Worm (Caenorhabditis elegans) whole organism, L4 larva: Measurements from ENCODE around the gene orai-1.

ENCODE experiments used
- D1046.2 ChIP-seq: fragments of 200-800 bp; sonication (Bioruptor generic); IDR thresholded peaks from 2 replicates; pipeline ENCODE4 v1.3.6; 2022; ENCODE audit warnings: missing genetic modification characterization, missing compliant biosample characterization
- F44E2.7 ChIP-seq: fragments of 200-800 bp; sonication (Bioruptor generic); IDR thresholded peaks from 2 replicates; pipeline ENCODE4 v2.1.2; 2022; ENCODE audit warnings: missing genetic modification characterization, missing compliant biosample characterization
- Y105C5A.15 ChIP-seq: fragments of 200-800 bp; sonication (Bioruptor generic); IDR thresholded peaks from 2 replicates; pipeline ENCODE4 v1.3.6; 2022; ENCODE audit warnings: missing genetic modification characterization, missing compliant biosample characterization
- Y48G9A.11 ChIP-seq: fragments of 200-800 bp; sonication (Bioruptor generic); IDR thresholded peaks from 2 replicates; pipeline ENCODE4 v1.3.6; 2022; ENCODE audit warnings: missing genetic modification reagents, missing genetic modification characterization, missing compliant biosample characterization
- aha-1 ChIP-seq: fragments of 150-350 bp; peaks from one replicate; lab custom pipeline; 2014; ENCODE audit warnings: missing biosample characterization, missing genetic modification characterization
- ama-1 ChIP-seq: fragments of 150-350 bp; optimal IDR thresholded peaks from 2 replicates; lab custom pipeline; 2014; ENCODE audit warnings: inconsistent platforms, mixed read lengths
- arid-1 ChIP-seq: fragments of 200-800 bp; sonication (Bioruptor generic); conservative IDR thresholded peaks from 2 replicates; pipeline ENCODE4 v1.3.6; 2022; ENCODE audit warnings: missing genetic modification reagents, missing genetic modification characterization, missing compliant biosample characterization
- ceh-20 ChIP-seq: fragments of 200-800 bp; sonication (Bioruptor generic); IDR thresholded peaks from 2 replicates; pipeline ENCODE4 v1.3.6; 2022; ENCODE audit warnings: missing genetic modification reagents, missing genetic modification characterization, missing compliant biosample characterization
- ceh-44 ChIP-seq: fragments of 200-800 bp; sonication (Bioruptor generic); IDR thresholded peaks from 2 replicates; pipeline ENCODE4 v1.3.6; 2022; ENCODE audit warnings: missing genetic modification reagents, missing genetic modification characterization, missing compliant biosample characterization
- ceh-82 ChIP-seq: sonication (generic microtip); optimal IDR thresholded peaks from 2 replicates; lab custom pipeline; 2017; ENCODE audit warnings: missing biosample characterization, missing genetic modification characterization
- daf-16 ChIP-seq, 3 experiments: sonication (generic microtip); optimal IDR thresholded peaks; 2 replicates each; lab custom pipeline; 2016 to 2017; ENCODE audit warnings: missing genetic modification characterization in 3 of 3, missing genetic modification reagents in 3 of 3, mild to moderate bottlenecking in 2 of 3, missing compliant biosample characterization in 2 of 3, missing biosample characterization in 1 of 3, moderate library complexity in 1 of 3
- duxl-1 ChIP-seq: sonication (generic microtip); optimal IDR thresholded peaks from 2 replicates; lab custom pipeline; 2016; ENCODE audit warnings: mild to moderate bottlenecking, missing genetic modification characterization, moderate library complexity, missing compliant biosample characterization; ENCODE audit not compliant: poor library complexity
- egl-27 ChIP-seq: sonication (generic microtip); optimal IDR thresholded peaks from 3 replicates; lab custom pipeline; 2017; ENCODE audit warnings: missing biosample characterization, missing genetic modification reagents, missing genetic modification characterization
- egl-43 ChIP-seq: fragments of 200-800 bp; sonication (Bioruptor generic); IDR thresholded peaks from 2 replicates; pipeline ENCODE4 v1.3.6; 2022; ENCODE audit warnings: missing genetic modification reagents, missing genetic modification characterization, missing compliant biosample characterization
- fkh-10 ChIP-seq: fragments of 150-350 bp; optimal IDR thresholded peaks from 2 replicates; lab custom pipeline; 2014; ENCODE audit warnings: missing biosample characterization, missing genetic modification reagents, missing genetic modification characterization
- hif-1 ChIP-seq, 2 experiments: sonication (generic microtip); optimal IDR thresholded peaks; 2 replicates each; lab custom pipeline; 2016 to 2017; ENCODE audit warnings: missing compliant biosample characterization in 2 of 2, missing genetic modification characterization in 2 of 2, missing genetic modification reagents in 2 of 2, missing genotype in 2 of 2, mild to moderate bottlenecking in 1 of 2
- hmg-1.1 ChIP-seq: fragments of 200-800 bp; sonication (Bioruptor generic); IDR thresholded peaks from 2 replicates; pipeline ENCODE4 v1.3.6; 2022; ENCODE audit warnings: missing genetic modification reagents, missing genetic modification characterization, missing compliant biosample characterization
- jun-1 ChIP-seq: fragments of 150-350 bp; optimal IDR thresholded peaks from 2 replicates; lab custom pipeline; 2014; ENCODE audit warnings: missing biosample characterization, missing genetic modification reagents, missing genetic modification characterization
- lim-7 ChIP-seq: fragments of 200-800 bp; sonication (Bioruptor generic); IDR thresholded peaks from 2 replicates; pipeline ENCODE4 v1.3.6; 2022; ENCODE audit warnings: missing genetic modification characterization, missing compliant biosample characterization
- lin-1 ChIP-seq: fragments of 200-800 bp; sonication (Bioruptor generic); IDR thresholded peaks from 2 replicates; pipeline ENCODE4 v1.3.6; 2022; ENCODE audit warnings: missing genetic modification reagents, missing genetic modification characterization, missing compliant biosample characterization
- lin-13 ChIP-seq: fragments of 150-350 bp; optimal IDR thresholded peaks from 2 replicates; lab custom pipeline; 2014; ENCODE audit warnings: missing biosample characterization, missing genetic modification reagents, missing genetic modification characterization
- lin-15B ChIP-seq: fragments of 150-350 bp; sonication (generic microtip); optimal IDR thresholded peaks from 3 replicates; lab custom pipeline; 2014; ENCODE audit warnings: missing biosample characterization, missing genetic modification characterization
- lin-29 ChIP-seq: fragments of 200-800 bp; sonication (Bioruptor generic); IDR thresholded peaks from 2 replicates; pipeline ENCODE4 v1.3.6; 2022; ENCODE audit warnings: missing genetic modification reagents, missing genetic modification characterization, missing compliant biosample characterization
- lin-38 ChIP-seq: fragments of 200-800 bp; sonication (Bioruptor generic); IDR thresholded peaks from 2 replicates; pipeline ENCODE4 v1.3.6; 2022; ENCODE audit warnings: missing genetic modification reagents, missing genetic modification characterization, missing compliant biosample characterization
- lir-3 ChIP-seq: sonication (generic microtip); optimal IDR thresholded peaks from 2 replicates; lab custom pipeline; 2016; ENCODE audit warnings: mild to moderate bottlenecking, missing genetic modification characterization, missing compliant biosample characterization
- madf-5 ChIP-seq, 2 experiments: fragments of 200-800 bp; sonication (Bioruptor generic); IDR thresholded peaks; 2 replicates each; pipeline ENCODE4 v1.3.6; 2022; ENCODE audit warnings: missing compliant biosample characterization in 2 of 2, missing genetic modification characterization in 2 of 2
- madf-9 ChIP-seq: fragments of 200-800 bp; sonication (Bioruptor generic); conservative IDR thresholded peaks from 2 replicates; pipeline ENCODE4 v1.3.6; 2022; ENCODE audit warnings: missing genetic modification reagents, missing genetic modification characterization, missing compliant biosample characterization
- mes-2 ChIP-seq: sonication (generic microtip); optimal IDR thresholded peaks from 2 replicates; lab custom pipeline; 2016; ENCODE audit warnings: missing genotype, mild to moderate bottlenecking, missing genetic modification characterization, missing compliant biosample characterization; ENCODE audit not compliant: poor library complexity, severe bottlenecking
- mxl-2 ChIP-seq: fragments of 200-800 bp; sonication (Bioruptor generic); conservative IDR thresholded peaks from 2 replicates; pipeline ENCODE4 v1.3.6; 2022; ENCODE audit warnings: missing genetic modification reagents, missing genetic modification characterization, missing compliant biosample characterization
- mxl-3 ChIP-seq: fragments of 200-800 bp; sonication (Bioruptor generic); optimal IDR thresholded peaks from 2 replicates; lab custom pipeline; 2018; ENCODE audit warnings: mild to moderate bottlenecking, missing genetic modification characterization, missing compliant biosample characterization
- nhr-10 ChIP-seq: fragments of 150-350 bp; optimal IDR thresholded peaks from 2 replicates; lab custom pipeline; 2014; ENCODE audit warnings: missing biosample characterization, missing genetic modification characterization
- nhr-41 ChIP-seq: fragments of 200-800 bp; sonication (Bioruptor generic); IDR thresholded peaks from 2 replicates; pipeline ENCODE4 v1.3.6; 2022; ENCODE audit warnings: missing genetic modification reagents, missing genetic modification characterization, missing compliant biosample characterization
- nhr-42 ChIP-seq: fragments of 200-800 bp; sonication (Bioruptor generic); IDR thresholded peaks from 2 replicates; pipeline ENCODE4 v1.3.6; 2022; ENCODE audit warnings: missing genetic modification characterization, missing compliant biosample characterization
- nhr-48 ChIP-seq: sonication (generic microtip); optimal IDR thresholded peaks from 2 replicates; lab custom pipeline; 2016; ENCODE audit warnings: mild to moderate bottlenecking, missing genetic modification characterization, missing compliant biosample characterization
- pqm-1 ChIP-seq: sonication (generic microtip); optimal IDR thresholded peaks from 2 replicates; lab custom pipeline; 2017; ENCODE audit warnings: missing biosample characterization, missing genetic modification characterization
- saeg-2 ChIP-seq: fragments of 200-800 bp; sonication (Bioruptor generic); IDR thresholded peaks from 2 replicates; pipeline ENCODE4 v1.3.6; 2022; ENCODE audit warnings: missing genetic modification reagents, missing genetic modification characterization, missing compliant biosample characterization
- snpc-4 ChIP-seq: fragments of 150-350 bp; optimal IDR thresholded peaks from 2 replicates; lab custom pipeline; 2014; ENCODE audit warnings: missing biosample characterization, missing genetic modification characterization
- spr-1 ChIP-seq: sonication (generic microtip); optimal IDR thresholded peaks from 2 replicates; lab custom pipeline; 2016; ENCODE audit warnings: mild to moderate bottlenecking, missing genetic modification characterization, missing compliant biosample characterization
- tag-97 ChIP-seq: fragments of 200-800 bp; sonication (Bioruptor generic); IDR thresholded peaks from 2 replicates; pipeline ENCODE4 v1.3.6; 2022; ENCODE audit warnings: missing genetic modification characterization, missing compliant biosample characterization
- tra-1 ChIP-seq: fragments of 200-800 bp; sonication (Bioruptor generic); IDR thresholded peaks from 2 replicates; pipeline ENCODE4 v1.3.6; 2022; ENCODE audit warnings: missing genetic modification reagents, missing genetic modification characterization, missing compliant biosample characterization
- unc-130 ChIP-seq: sonication (generic microtip); optimal IDR thresholded peaks from 2 replicates; lab custom pipeline; 2016; ENCODE audit warnings: missing genetic modification reagents, missing genetic modification characterization, missing compliant biosample characterization
- unc-39 ChIP-seq: sonication (generic microtip); optimal IDR thresholded peaks from 2 replicates; lab custom pipeline; 2017; ENCODE audit warnings: missing biosample characterization, missing genetic modification characterization
- unc-62 ChIP-seq, 3 experiments: fragments of 150-350 bp in 1 of 3; sonication (generic microtip); optimal IDR thresholded peaks in 2 of 3; peaks in 1 of 3; 1 replicate in 1 of 3; 2 replicates in 2 of 3; lab custom pipeline; 2014 to 2017; ENCODE audit warnings: missing biosample characterization in 3 of 3, missing genetic modification characterization in 3 of 3, missing genetic modification reagents in 3 of 3, missing genotype in 1 of 3
- vab-7 ChIP-seq: fragments of 200-800 bp; sonication (Bioruptor generic); IDR thresholded peaks from 2 replicates; pipeline ENCODE4 v1.3.6; 2022; ENCODE audit warnings: missing genetic modification reagents, missing genetic modification characterization, missing compliant biosample characterization
- zfp-2 ChIP-seq: sonication (generic microtip); optimal IDR thresholded peaks from 2 replicates; lab custom pipeline; 2016; ENCODE audit warnings: mild to moderate bottlenecking, missing genetic modification characterization, missing compliant biosample characterization
- zip-11 ChIP-seq: fragments of 200-800 bp; sonication (Bioruptor generic); IDR thresholded peaks from 2 replicates; pipeline ENCODE4 v1.3.6; 2022; ENCODE audit warnings: missing genetic modification characterization, missing compliant biosample characterization
- ztf-7 ChIP-seq: fragments of 150-350 bp; optimal IDR thresholded peaks from 2 replicates; lab custom pipeline; 2014; ENCODE audit warnings: missing biosample characterization, missing genetic modification characterization

Gene orai-1

DNA sequence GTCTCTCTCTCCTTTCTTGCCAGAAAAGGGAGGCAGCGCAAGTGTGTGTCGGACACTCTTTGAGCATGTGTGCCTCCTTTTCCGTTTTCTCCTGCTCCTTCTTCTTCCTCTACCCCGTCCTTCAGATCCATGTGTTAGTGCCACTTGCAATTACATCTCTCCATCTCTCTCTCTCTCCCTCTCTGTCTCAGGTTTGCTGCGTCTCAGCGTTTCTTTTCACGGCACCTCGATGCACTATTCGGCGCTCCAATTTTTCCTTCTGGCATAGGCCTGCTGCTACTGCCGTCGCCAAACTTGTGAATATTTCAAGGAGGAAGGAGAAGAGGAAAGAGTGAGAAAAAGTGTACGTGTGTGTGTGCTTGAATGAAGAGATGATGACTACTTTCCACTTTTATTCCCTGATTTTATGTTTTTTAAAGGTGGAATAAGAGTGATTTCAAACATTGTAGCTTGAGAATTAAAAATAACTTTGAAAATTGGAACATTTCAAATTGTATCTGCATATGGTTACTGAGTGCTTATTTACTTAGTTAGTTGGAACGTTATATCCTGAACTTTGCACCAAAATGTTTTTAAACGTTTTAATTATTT is 21.8 kb downstream of the orai-1 start, which contains the start of gene W02B3.3 (continued):
- TF ChIP-seq egl-43: peak; percentile 57; the same call in 1 of the 2 replicates
- TF ChIP-seq lin-13 (GFP tag; lab: Kevin White, UChicago): no peak
- no peak for TF ChIP-seq arid-1 (GFP tag; lab: Robert Waterston, UW)
- peak; percentile 84 for TF ChIP-seq fkh-10 (GFP tag; lab: Kevin White, UChicago)
- no peak for TF ChIP-seq madf-9 (GFP tag; lab: Robert Waterston, UW)
- TF ChIP-seq Y105C5A.15 (GFP tag; lab: Robert Waterston, UW): no peak
- no peak for TF ChIP-seq snpc-4 (tag; lab: Kevin White, UChicago)
- TF ChIP-seq unc-62 (GFP tag; optimal IDR thresholded peaks at IDR 0.05 in 1 of 2; lab: Kevin White, UChicago): peak in 1 of 2 experiments; percentile 94
- TF ChIP-seq unc-62 (tag; optimal IDR thresholded peaks at IDR 0.05; lab: Kevin White, UChicago): no peak
- no peak for TF ChIP-seq ztf-7 (tag; lab: Kevin White, UChicago)
- no peak for TF ChIP-seq unc-39 (tag; lab: Kevin White, UChicago)
- peak in 1 of 2 experiments; percentile 44 for TF ChIP-seq hif-1 (tag; optimal IDR thresholded peaks at IDR 0.05; lab: Kevin White, UChicago)
- no peak for TF ChIP-seq nhr-41 (GFP tag; lab: Robert Waterston, UW)
- TF ChIP-seq nhr-10 (tag; lab: Kevin White, UChicago): no peak
- TF ChIP-seq nhr-48 (tag; lab: Kevin White, UChicago): no peak
- no peak for TF ChIP-seq zip-11
- peak; percentile 62 for TF ChIP-seq mes-2 (tag; lab: Kevin White, UChicago)
- TF ChIP-seq aha-1 (tag; lab: Kevin White, UChicago): peak; percentile 97
- TF ChIP-seq Y48G9A.11 (GFP tag; lab: Robert Waterston, UW): no peak
- no peak for TF ChIP-seq daf-16 (GFP tag; optimal IDR thresholded peaks at IDR 0.05; lab: Kevin White, UChicago)
- no peak for TF ChIP-seq daf-16 (tag; optimal IDR thresholded peaks at IDR 0.05; lab: Kevin White, UChicago)
- TF ChIP-seq hmg-1.1 (GFP tag; lab: Robert Waterston, UW): peak; percentile 78
- TF ChIP-seq lin-1 (GFP tag; lab: Robert Waterston, UW): no peak
- TF ChIP-seq, all 104 proteins: peak for 20

DNA sequence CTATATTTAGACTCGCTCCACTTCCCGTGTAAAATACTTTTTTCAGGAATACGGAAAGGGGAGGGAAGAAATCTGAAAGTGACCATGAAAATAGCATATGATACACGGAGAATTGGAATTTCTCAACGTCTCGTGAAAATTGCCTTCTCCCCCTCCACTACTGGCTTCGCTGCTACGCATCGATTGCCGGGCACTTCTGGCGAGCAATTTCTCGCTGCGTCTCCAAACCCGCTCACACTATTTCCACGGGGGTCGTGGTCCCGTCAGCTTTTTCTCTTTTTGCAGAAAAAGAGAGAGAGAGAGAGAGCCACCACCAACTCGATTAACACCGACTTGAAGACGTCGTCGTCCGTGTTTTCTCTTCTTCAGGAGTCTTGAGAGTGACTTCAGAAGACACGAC is 24.4 kb downstream of the orai-1 start:
- TF ChIP-seq ceh-20 (no peak), mxl-3 (GFP tag; lab: Kevin White, UChicago) (no peak), lin-38 (GFP tag; lab: Robert Waterston, UW) (peak; percentile 32), arid-1 (GFP tag; lab: Robert Waterston, UW) (no peak), hmg-1.1 (GFP tag; lab: Robert Waterston, UW) (peak; percentile 76), saeg-2 (no peak), tag-97 (no peak), nhr-41 (GFP tag; lab: Robert Waterston, UW) (no peak), madf-9 (GFP tag; lab: Robert Waterston, UW) (no peak; the same call in 1 of the 2 replicates), jun-1 (tag; lab: Kevin White, UChicago) (no peak), pqm-1 (no peak), madf-5 (GFP tag; IDR thresholded peaks at IDR 0.05; lab: Robert Waterston, UW) (no peak), duxl-1 (tag; lab: Kevin White, UChicago) (no peak), tra-1 (GFP tag; lab: Robert Waterston, UW) (no peak), zfp-2 (tag; lab: Kevin White, UChicago) (no peak), D1046.2 (GFP tag; lab: Robert Waterston, UW) (no peak), snpc-4 (tag; lab: Kevin White, UChicago) (no peak), lin-1 (GFP tag; lab: Robert Waterston, UW) (no peak), lir-3 (tag; lab: Kevin White, UChicago) (no peak), mxl-2 (GFP tag; lab: Robert Waterston, UW) (no peak), vab-7 (GFP tag; lab: Robert Waterston, UW) (no peak), nhr-48 (tag; lab: Kevin White, UChicago) (no peak), F44E2.7 (GFP tag; lab: Robert Waterston, UW) (no peak), ama-1 (lab: Kevin White, UChicago) (no peak), lin-15B (tag; lab: Kevin White, UChicago) (no peak), ceh-44 (GFP tag; lab: Robert Waterston, UW) (no peak), lim-7 (no peak), spr-1 (tag; lab: Kevin White, UChicago) (no peak), egl-27 (tag; lab: Kevin White, UChicago) (no peak), unc-130 (GFP tag; lab: Kevin White, UChicago) (no peak), egl-43 (peak; percentile 60; the same call in 1 of the 2 replicates), nhr-42 (GFP tag; lab: Robert Waterston, UW) (no peak), lin-29 (no peak), ceh-82 (tag; lab: Kevin White, UChicago) (no peak), unc-62 (GFP tag; optimal IDR thresholded peaks at IDR 0.05 in 1 of 2; lab: Kevin White, UChicago) (peak in 1 of 2 experiments; percentile 10), unc-62 (tag; optimal IDR thresholded peaks at IDR 0.05; lab: Kevin White, UChicago) (no peak)
